Fruit fly (Drosophila melanogaster) S2 (cell line): ENCODE results near the gene Cyp303a1.

Experiments
- CG8478 ChIP-seq: fragments of >200 bp; optimal IDR thresholded peaks from 2 replicates; lab custom pipeline; 2018
- CTCF ChIP-seq, 2 experiments: fragments of >200 bp; optimal IDR thresholded peaks; 2 replicates each; lab custom pipeline; 2018

DNA sequence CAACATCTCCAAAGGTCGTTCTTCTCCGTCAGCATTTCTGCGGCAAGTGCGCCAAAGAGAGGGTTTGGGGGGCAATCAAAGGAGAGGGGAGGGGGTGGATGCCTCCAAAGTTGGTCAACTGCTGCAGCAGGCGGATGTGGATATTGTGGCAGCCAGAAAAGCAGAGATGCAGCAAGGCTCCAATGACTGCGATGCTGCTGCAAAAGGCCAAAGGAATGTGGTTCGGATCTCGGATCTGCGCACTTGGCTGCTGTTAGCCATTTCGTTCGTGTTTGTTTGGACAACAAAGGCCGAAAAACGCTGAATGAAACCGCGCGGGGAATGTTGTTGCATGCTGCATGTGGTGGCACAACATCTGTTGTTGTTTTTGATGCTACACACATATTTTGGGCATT is 11.9 kb upstream of the Cyp303a1 start:
- no peak for TF ChIP-seq CG8478 (lab: Kevin White, UChicago)
- TF ChIP-seq CTCF (optimal IDR thresholded peaks at IDR 0.05; lab: Kevin White, UChicago) = no peak
